Fruit fly (Drosophila melanogaster) whole organism, embryonic: Measurements from ENCODE around the gene CG7366.

Source experiments
- ATbp ChIP-seq: fragments of 200-800 bp; sonication (Bioruptor generic); optimal IDR thresholded peaks from 2 replicates; lab custom pipeline; 2017; ENCODE audit warnings: missing biosample characterization, mild to moderate bottlenecking, missing genetic modification characterization, missing genetic modification reagents
- Aef1 ChIP-seq: fragments of 200-800 bp; sonication (Bioruptor generic); IDR thresholded peaks from 3 replicates; pipeline ENCODE4 v1.3.6; 2022; ENCODE audit warnings: missing biosample characterization, missing genetic modification characterization
- Awh ChIP-seq: fragments of 200-800 bp; sonication (Bioruptor generic); IDR thresholded peaks from 2 replicates; pipeline ENCODE4, ENCODE4 v1.3.6; 2022; ENCODE audit warnings: missing biosample characterization, missing genetic modification characterization
- B-H2 ChIP-seq: fragments of 200-800 bp; sonication (Bioruptor generic); optimal IDR thresholded peaks from 2 replicates; lab custom pipeline; 2018; ENCODE audit warnings: missing biosample characterization, mild to moderate bottlenecking, missing genetic modification characterization
- BEAF-32 ChIP-seq: fragments of 200-800 bp; sonication (Bioruptor generic); optimal IDR thresholded peaks from 3 replicates; lab custom pipeline; 2017; ENCODE audit warnings: missing biosample characterization, missing genetic modification characterization, mild to moderate bottlenecking, moderate library complexity, missing genetic modification reagents
- CG1024 ChIP-seq: fragments of 200-800 bp; sonication (Bioruptor generic); IDR thresholded peaks from 2 replicates; pipeline ENCODE4 v1.3.6; 2022; ENCODE audit warnings: missing biosample characterization, missing genetic modification characterization
- CG11398 ChIP-seq: fragments of 200-800 bp; sonication (Bioruptor generic); optimal IDR thresholded peaks from 2 replicates; lab custom pipeline; 2016; ENCODE audit warnings: missing biosample characterization, missing genetic modification characterization
- CG11456 ChIP-seq: fragments of 200-800 bp; sonication (Bioruptor generic); IDR thresholded peaks from 3 replicates; pipeline ENCODE4 v1.3.6; 2022; ENCODE audit warnings: missing biosample characterization, missing genetic modification characterization
- CG12744 ChIP-seq: fragments of 200-800 bp; sonication (Bioruptor generic); optimal IDR thresholded peaks from 2 replicates; lab custom pipeline; 2016; ENCODE audit warnings: missing biosample characterization, missing genetic modification characterization
- CG13123 ChIP-seq: fragments of 200-800 bp; sonication (Bioruptor generic); optimal IDR thresholded peaks from 2 replicates; lab custom pipeline; 2016; ENCODE audit warnings: missing biosample characterization, missing genetic modification characterization
- CG32772 ChIP-seq: fragments of 200-800 bp; sonication (Bioruptor generic); IDR thresholded peaks from 2 replicates; pipeline ENCODE4 v1.3.6; 2022; ENCODE audit warnings: missing biosample characterization, missing genetic modification characterization
- CG33557 ChIP-seq: fragments of 200-800 bp; sonication (Bioruptor generic); optimal IDR thresholded peaks from 2 replicates; lab custom pipeline; 2019; ENCODE audit warnings: missing biosample characterization, mild to moderate bottlenecking, missing genetic modification characterization, moderate library complexity
- CG5180 ChIP-seq: fragments of 200-800 bp; sonication (Bioruptor generic); optimal IDR thresholded peaks from 3 replicates; lab custom pipeline; 2017; ENCODE audit warnings: missing biosample characterization, missing genetic modification characterization, mild to moderate bottlenecking, moderate library complexity, missing genetic modification reagents
- CG8089 ChIP-seq: fragments of 200-800 bp; sonication (Bioruptor generic); optimal IDR thresholded peaks from 3 replicates; lab custom pipeline; 2016; ENCODE audit warnings: missing biosample characterization, missing genetic modification characterization
- CG8290 ChIP-seq, 3 experiments: fragments of 200-800 bp; sonication (Bioruptor generic); optimal IDR thresholded peaks; 2 replicates each; lab custom pipeline; 2016 to 2019; ENCODE audit warnings: missing biosample characterization in 3 of 3, missing genetic modification characterization in 3 of 3, mild to moderate bottlenecking in 2 of 3, moderate library complexity in 1 of 3
- CG8944 ChIP-seq: fragments of 200-800 bp; sonication (Bioruptor generic); optimal IDR thresholded peaks from 3 replicates; lab custom pipeline; 2016; ENCODE audit warnings: missing biosample characterization, missing genetic modification characterization
- CG9876 ChIP-seq: fragments of 200-800 bp; sonication (Bioruptor generic); optimal IDR thresholded peaks from 2 replicates; lab custom pipeline; 2016; ENCODE audit warnings: missing biosample characterization, missing genetic modification characterization
- D19B ChIP-seq: fragments of 200-800 bp; sonication (Bioruptor generic); optimal IDR thresholded peaks from 2 replicates; lab custom pipeline; 2017; ENCODE audit warnings: missing biosample characterization, mild to moderate bottlenecking, missing genetic modification characterization
- Dbx ChIP-seq: fragments of 200-800 bp; sonication (Bioruptor generic); IDR thresholded peaks from 3 replicates; pipeline ENCODE4 v1.3.6; 2022; ENCODE audit warnings: missing biosample characterization, missing genetic modification characterization
- Dek ChIP-seq: fragments of 200-800 bp; sonication (Bioruptor generic); optimal IDR thresholded peaks from 3 replicates; lab custom pipeline; 2019; ENCODE audit warnings: missing biosample characterization, mild to moderate bottlenecking, missing genetic modification characterization, moderate library complexity
- HLH3B ChIP-seq: fragments of 200-800 bp; sonication (Bioruptor generic); IDR thresholded peaks from 2 replicates; pipeline ENCODE4 v1.3.6; 2022; ENCODE audit warnings: missing biosample characterization, missing genetic modification characterization
- Lim3 ChIP-seq: fragments of 200-800 bp; sonication (Bioruptor generic); IDR thresholded peaks from 2 replicates; pipeline ENCODE4 v1.3.6; 2022; ENCODE audit warnings: missing biosample characterization, missing genetic modification characterization
- NC2α ChIP-seq: fragments of 200-800 bp; sonication (Bioruptor generic); optimal IDR thresholded peaks from 2 replicates; lab custom pipeline; 2016; ENCODE audit warnings: missing biosample characterization, missing genetic modification characterization
- Sry-β ChIP-seq: fragments of 200-800 bp; sonication (Bioruptor generic); optimal IDR thresholded peaks from 2 replicates; lab custom pipeline; 2018; ENCODE audit warnings: missing biosample characterization, mild to moderate bottlenecking, missing genetic modification characterization, moderate library complexity
- Xbp1 ChIP-seq: fragments of 200-800 bp; sonication (Bioruptor generic); optimal IDR thresholded peaks from 3 replicates; lab custom pipeline; 2016; ENCODE audit warnings: missing biosample characterization, mild to moderate bottlenecking, missing genetic modification characterization
- YL-1 ChIP-seq: fragments of 200-800 bp; sonication (Bioruptor generic); optimal IDR thresholded peaks from 3 replicates; lab custom pipeline; 2017; ENCODE audit warnings: missing biosample characterization, mild to moderate bottlenecking, missing genetic modification characterization
- ab ChIP-seq: fragments of 200-800 bp; sonication (Bioruptor generic); optimal IDR thresholded peaks from 2 replicates; lab custom pipeline; 2016; ENCODE audit warnings: missing biosample characterization, missing genetic modification characterization
- amos ChIP-seq: fragments of 200-800 bp; sonication (Bioruptor generic); IDR thresholded peaks from 2 replicates; pipeline ENCODE4 v1.3.6; 2022; ENCODE audit warnings: missing biosample characterization, missing genetic modification characterization; ENCODE audit not compliant: partially characterized antibody
- bcd ChIP-seq: fragments of 200-800 bp; sonication (Bioruptor generic); optimal IDR thresholded peaks from 2 replicates; lab custom pipeline; 2017; ENCODE audit warnings: missing biosample characterization, mild to moderate bottlenecking, missing genetic modification characterization
- caup ChIP-seq: fragments of 200-800 bp; sonication (Bioruptor generic); optimal IDR thresholded peaks from 3 replicates; lab custom pipeline; 2017; ENCODE audit warnings: missing biosample characterization, mild to moderate bottlenecking, missing genetic modification characterization, moderate library complexity; ENCODE audit not compliant: severe bottlenecking
- dmrt99B ChIP-seq: fragments of 200-800 bp; sonication (Bioruptor generic); optimal IDR thresholded peaks from 2 replicates; lab custom pipeline; 2018; ENCODE audit warnings: missing biosample characterization, mild to moderate bottlenecking, missing genetic modification characterization, moderate library complexity
- dysf ChIP-seq: fragments of 200-800 bp; sonication (Bioruptor generic); IDR thresholded peaks from 3 replicates; pipeline ENCODE4 v1.3.6; 2022; ENCODE audit warnings: missing biosample characterization, missing genetic modification characterization
- eve ChIP-seq, 2 experiments: fragments of >200 bp; optimal IDR thresholded peaks; 2 replicates each; lab custom pipeline; 2017; ENCODE audit warnings: missing biosample characterization in 2 of 2, missing genetic modification characterization in 2 of 2
- gce ChIP-seq: fragments of 200-800 bp; sonication (Bioruptor generic); IDR thresholded peaks from 3 replicates; pipeline ENCODE4 v1.3.6; 2022; ENCODE audit warnings: missing biosample characterization, missing genetic modification characterization
- gcm ChIP-seq: fragments of 200-800 bp; sonication (Bioruptor generic); optimal IDR thresholded peaks from 2 replicates; lab custom pipeline; 2019; ENCODE audit warnings: missing biosample characterization, mild to moderate bottlenecking, missing genetic modification characterization, moderate library complexity
- gsb ChIP-seq: fragments of 200-800 bp; sonication (Bioruptor generic); IDR thresholded peaks from 2 replicates; pipeline ENCODE4 v1.3.6; 2022; ENCODE audit warnings: missing biosample characterization, missing genetic modification characterization
- gt ChIP-seq: fragments of 200-800 bp; sonication (Bioruptor generic); IDR thresholded peaks from 2 replicates; pipeline ENCODE4 v1.3.6; 2022; ENCODE audit warnings: missing biosample characterization, missing genetic modification characterization
- ham ChIP-seq: fragments of 200-800 bp; sonication (Bioruptor generic); IDR thresholded peaks from 2 replicates; pipeline ENCODE4 v1.3.6; 2022; ENCODE audit warnings: missing biosample characterization, missing genetic modification characterization
- hth ChIP-seq: fragments of >200 bp; optimal IDR thresholded peaks from 2 replicates; lab custom pipeline; 2017; ENCODE audit warnings: inconsistent platforms
- lab ChIP-seq: fragments of 200-800 bp; sonication (Bioruptor generic); optimal IDR thresholded peaks from 3 replicates; lab custom pipeline; 2017; ENCODE audit warnings: missing biosample characterization, missing genetic modification characterization, mild to moderate bottlenecking, moderate library complexity, missing genetic modification reagents
- nerfin-1 ChIP-seq: fragments of 200-800 bp; sonication (Bioruptor generic); optimal IDR thresholded peaks from 3 replicates; lab custom pipeline; 2019; ENCODE audit warnings: missing biosample characterization, mild to moderate bottlenecking, missing genetic modification characterization, moderate library complexity
- psq ChIP-seq: fragments of 200-800 bp; sonication (Bioruptor generic); optimal IDR thresholded peaks from 2 replicates; lab custom pipeline; 2017; ENCODE audit warnings: missing biosample characterization, missing genetic modification characterization
- pzg ChIP-seq: fragments of 200-800 bp; sonication (Bioruptor generic); optimal IDR thresholded peaks from 3 replicates; lab custom pipeline; 2018; ENCODE audit warnings: missing biosample characterization, mild to moderate bottlenecking, missing genetic modification characterization, moderate library complexity
- repo ChIP-seq: fragments of 200-800 bp; sonication (Bioruptor generic); optimal IDR thresholded peaks from 2 replicates; lab custom pipeline; 2016; ENCODE audit warnings: missing biosample characterization, missing genetic modification characterization
- seq ChIP-seq: fragments of 200-800 bp; sonication (Bioruptor generic); IDR thresholded peaks from 2 replicates; pipeline ENCODE4 v1.3.6; 2022; ENCODE audit warnings: missing biosample characterization, missing genetic modification characterization
- slbo ChIP-seq: fragments of 200-800 bp; sonication (Bioruptor generic); IDR thresholded peaks from 2 replicates; pipeline ENCODE4 v1.3.6; 2022; ENCODE audit warnings: missing biosample characterization, missing genetic modification characterization
- unpg ChIP-seq: fragments of 200-800 bp; sonication (Bioruptor generic); optimal IDR thresholded peaks from 3 replicates; lab custom pipeline; 2018; ENCODE audit warnings: missing biosample characterization, mild to moderate bottlenecking, missing genetic modification characterization, moderate library complexity
- vfl ChIP-seq: fragments of 200-800 bp; sonication (Bioruptor generic); optimal IDR thresholded peaks from 2 replicates; lab custom pipeline; 2016; ENCODE audit warnings: missing biosample characterization, missing genetic modification characterization
- wor ChIP-seq: fragments of 200-800 bp; sonication (Bioruptor generic); IDR thresholded peaks from 2 replicates; pipeline ENCODE4 v1.3.6; 2022; ENCODE audit warnings: missing biosample characterization, missing genetic modification characterization

CG7366 gene

dm6 chr3L:8186627-8187396, 15.4 kb downstream of the CG7366 start, which contains the start of the genes ERR and Atg18a (continued):
- TF ChIP-seq psq (GFP tag; lab: Kevin White, UChicago) (peak; percentile 57), seq (GFP tag; lab: Robert Waterston, UW) (peak; percentile 77), CG12744 (peak; percentile 63), bcd (peak; percentile 88), gcm (GFP tag; lab: Kevin White, UChicago) (peak; percentile 49), dysf (GFP tag; lab: Robert Waterston, UW) (peak; percentile 90), CG32772 (GFP tag; lab: Robert Waterston, UW) (peak; percentile 89), NC2α (GFP tag; lab: Kevin White, UChicago) (peak; percentile 57), Lim3 (peak; percentile 45; the same call in 1 of the 2 replicates), hth (lab: Kevin White, UChicago) (no peak), CG11398 (peak; percentile 8), vfl (GFP tag; lab: Kevin White, UChicago) (peak; percentile 72), gsb (GFP tag; lab: Robert Waterston, UW) (peak; percentile 61), CG8089 (peak; percentile 76), amos (peak; percentile 65), Sry-β (GFP tag; lab: Kevin White, UChicago) (peak; percentile 76), Xbp1 (GFP tag; lab: Kevin White, UChicago) (peak; percentile 92), slbo (GFP tag; lab: Robert Waterston, UW) (peak; percentile 96), gce (peak; percentile 48; the same call in 1 of the 3 replicates), nerfin-1 (tag; lab: Kevin White, UChicago) (peak; percentile 72), BEAF-32 (peak; percentile 87), caup (GFP tag; lab: Kevin White, UChicago) (peak; percentile 74), CG8944 (GFP tag; lab: Kevin White, UChicago) (peak; percentile 72), CG11456 (GFP tag; lab: Robert Waterston, UW) (peak; percentile 90), lab (GFP tag; lab: Kevin White, UChicago) (peak; percentile 83), Dbx (GFP tag; lab: Robert Waterston, UW) (peak; percentile 86), eve (GFP tag; optimal IDR thresholded peaks at IDR 0.05; lab: Kevin White, UChicago) (no peak), CG33557 (GFP tag; lab: Kevin White, UChicago) (peak; percentile 76), CG8290 (GFP tag; optimal IDR thresholded peaks at IDR 0.05; lab: Kevin White, UChicago) (peak; percentile 66), CG8290 (tag; optimal IDR thresholded peaks at IDR 0.05; lab: Kevin White, UChicago) (peak; percentile 38 to 80), CG5180 (peak; percentile 19), ham (GFP tag; lab: Robert Waterston, UW) (peak; percentile 49), CG9876 (peak; percentile 80), dmrt99B (tag; lab: Kevin White, UChicago) (no peak), unpg (GFP tag; lab: Kevin White, UChicago) (peak; percentile 71), YL-1 (GFP tag; lab: Kevin White, UChicago) (peak; percentile 74), Dek (peak; percentile 87), B-H2 (peak; percentile 85), wor (GFP tag; lab: Robert Waterston, UW) (peak; percentile 83), ATbp (GFP tag; lab: Kevin White, UChicago) (peak; percentile 31), ab (peak; percentile 67), pzg (peak; percentile 88), Awh (GFP tag; lab: Robert Waterston, UW) (peak; percentile 61), gt (GFP tag; lab: Robert Waterston, UW) (peak; percentile 71), repo (GFP tag; lab: Kevin White, UChicago) (peak; percentile 20), D19B (GFP tag; lab: Kevin White, UChicago) (peak; percentile 60), Aef1 (GFP tag; lab: Robert Waterston, UW) (peak; percentile 91), CG13123 (peak; percentile 77), CG1024 (GFP tag; lab: Robert Waterston, UW) (peak; percentile 54; the same call in 1 of the 2 replicates), HLH3B (GFP tag; lab: Robert Waterston, UW) (peak; percentile 80)
